Fruit fly (Drosophila melanogaster) whole organism, embryonic: ENCODE data around the gene tws.

Source experiments
- Aef1 ChIP-seq: fragments of 200-800 bp; sonication (Bioruptor generic); IDR thresholded peaks from 3 replicates; pipeline ENCODE4 v1.3.6; 2022; ENCODE audit warnings: missing biosample characterization, missing genetic modification characterization
- CG10274 ChIP-seq: fragments of 200-800 bp; sonication (Bioruptor generic); optimal IDR thresholded peaks from 3 replicates; lab custom pipeline; 2017; ENCODE audit warnings: missing biosample characterization, mild to moderate bottlenecking, missing genetic modification characterization
- CG10431 ChIP-seq: fragments of 200-800 bp; sonication (Bioruptor generic); optimal IDR thresholded peaks from 3 replicates; lab custom pipeline; 2018; ENCODE audit warnings: missing biosample characterization, mild to moderate bottlenecking, missing genetic modification characterization
- CG11456 ChIP-seq: fragments of 200-800 bp; sonication (Bioruptor generic); IDR thresholded peaks from 3 replicates; pipeline ENCODE4 v1.3.6; 2022; ENCODE audit warnings: missing biosample characterization, missing genetic modification characterization
- CG12104 ChIP-seq: fragments of 200-800 bp; sonication (Bioruptor generic); optimal IDR thresholded peaks from 3 replicates; lab custom pipeline; 2016; ENCODE audit warnings: missing biosample characterization, missing genetic modification characterization
- CG12219 ChIP-seq: fragments of 200-800 bp; sonication (Bioruptor generic); optimal IDR thresholded peaks from 3 replicates; lab custom pipeline; 2018; ENCODE audit warnings: missing biosample characterization, mild to moderate bottlenecking, missing genetic modification characterization
- CG14965 ChIP-seq: fragments of 200-800 bp; sonication (Bioruptor generic); optimal IDR thresholded peaks from 2 replicates; lab custom pipeline; 2016; ENCODE audit warnings: missing biosample characterization, missing genetic modification characterization, borderline replicate concordance
- CG15073 ChIP-seq: fragments of 200-800 bp; sonication (Bioruptor generic); optimal IDR thresholded peaks from 2 replicates; lab custom pipeline; 2016; ENCODE audit warnings: missing biosample characterization, missing genetic modification characterization
- CG15514 ChIP-seq: fragments of 200-800 bp; sonication (Bioruptor generic); optimal IDR thresholded peaks from 3 replicates; lab custom pipeline; 2017; ENCODE audit warnings: missing biosample characterization, missing genetic modification characterization, mild to moderate bottlenecking, moderate library complexity, missing genetic modification reagents
- CG1832 ChIP-seq: fragments of 200-800 bp; sonication (Bioruptor generic); optimal IDR thresholded peaks from 2 replicates; lab custom pipeline; 2017; ENCODE audit warnings: missing biosample characterization, mild to moderate bottlenecking, missing genetic modification characterization, inconsistent platforms
- CG2712 ChIP-seq: fragments of 200-800 bp; optimal IDR thresholded peaks from 3 replicates; lab custom pipeline; 2019; ENCODE audit warnings: missing biosample characterization, mild to moderate bottlenecking, missing genetic modification characterization, moderate library complexity
- CG30403 ChIP-seq: fragments of 200-800 bp; sonication (Bioruptor generic); optimal IDR thresholded peaks from 3 replicates; lab custom pipeline; 2016; ENCODE audit warnings: missing biosample characterization, missing genetic modification characterization
- CG31224 ChIP-seq: fragments of 200-800 bp; sonication (Bioruptor generic); IDR thresholded peaks from 2 replicates; pipeline ENCODE4 v1.3.6; 2022; ENCODE audit warnings: missing biosample characterization, missing genetic modification characterization
- CG4820 ChIP-seq: fragments of 200-800 bp; sonication (Bioruptor generic); optimal IDR thresholded peaks from 3 replicates; lab custom pipeline; 2016; ENCODE audit warnings: missing biosample characterization, missing genetic modification characterization
- CG4854 ChIP-seq: fragments of 200-800 bp; sonication (Bioruptor generic); optimal IDR thresholded peaks from 2 replicates; lab custom pipeline; 2016; ENCODE audit warnings: missing biosample characterization, missing genetic modification characterization, inconsistent platforms
- CG8478 ChIP-seq: fragments of >200 bp; optimal IDR thresholded peaks from 2 replicates; lab custom pipeline; 2018
- CG8765 ChIP-seq: fragments of 200-800 bp; sonication (Bioruptor generic); IDR thresholded peaks from 2 replicates; pipeline ENCODE4 v1.3.6; 2022; ENCODE audit warnings: missing biosample characterization, missing genetic modification characterization
- CG8924 ChIP-seq: fragments of 200-800 bp; optimal IDR thresholded peaks from 3 replicates; lab custom pipeline; 2019; ENCODE audit warnings: missing biosample characterization, mild to moderate bottlenecking, missing genetic modification characterization, moderate library complexity
- Doc2 ChIP-seq: fragments of 200-800 bp; sonication (Bioruptor generic); IDR thresholded peaks from 2 replicates; pipeline ENCODE4 v1.3.6; 2022; ENCODE audit warnings: missing biosample characterization, missing genetic modification characterization
- Doc3 ChIP-seq: fragments of 200-800 bp; sonication (Bioruptor generic); IDR thresholded peaks from 3 replicates; pipeline ENCODE4 v1.3.6; 2022; ENCODE audit warnings: missing biosample characterization, missing genetic modification characterization; ENCODE audit not compliant: partially characterized antibody
- Ets97D ChIP-seq: fragments of 200-800 bp; sonication (Bioruptor generic); optimal IDR thresholded peaks from 3 replicates; lab custom pipeline; 2016; ENCODE audit warnings: missing biosample characterization, missing genetic modification characterization
- H2.0 ChIP-seq: fragments of 200-800 bp; sonication (Bioruptor generic); IDR thresholded peaks from 2 replicates; pipeline ENCODE4 v1.3.6; 2022; ENCODE audit warnings: missing biosample characterization, missing genetic modification characterization
- HLH4C ChIP-seq: fragments of 200-800 bp; sonication (Bioruptor generic); IDR thresholded peaks from 3 replicates; pipeline ENCODE4 v1.3.6; 2022; ENCODE audit warnings: missing biosample characterization, missing genetic modification characterization; ENCODE audit not compliant: partially characterized antibody
- Lpt ChIP-seq: fragments of >200 bp; optimal IDR thresholded peaks from 2 replicates; lab custom pipeline; 2018; ENCODE audit warnings: missing biosample characterization, missing genetic modification characterization
- Max ChIP-seq: fragments of 200-800 bp; sonication (Bioruptor generic); optimal IDR thresholded peaks from 2 replicates; lab custom pipeline; 2016; ENCODE audit warnings: missing biosample characterization, mild to moderate bottlenecking, missing genetic modification characterization
- Meics ChIP-seq: fragments of 200-800 bp; sonication (Bioruptor generic); optimal IDR thresholded peaks from 2 replicates; lab custom pipeline; 2017; ENCODE audit warnings: missing biosample characterization, mild to moderate bottlenecking, missing genetic modification characterization
- Rx ChIP-seq: fragments of 200-800 bp; sonication (Bioruptor generic); IDR thresholded peaks from 2 replicates; pipeline ENCODE4 v1.3.6; 2022; ENCODE audit warnings: missing biosample characterization, missing genetic modification characterization
- Trl ChIP-seq, 3 experiments: fragments of >200 bp in 2 of 3; fragments of 200-800 bp in 1 of 3; sonication (Bioruptor generic) in 1 of 3; optimal IDR thresholded peaks; 2 replicates in 1 of 3; 3 replicates in 2 of 3; lab custom pipeline; 2016 to 2017; ENCODE audit warnings: missing biosample characterization in 1 of 3, missing genetic modification characterization in 1 of 3
- bcd ChIP-seq: fragments of 200-800 bp; sonication (Bioruptor generic); optimal IDR thresholded peaks from 2 replicates; lab custom pipeline; 2017; ENCODE audit warnings: missing biosample characterization, mild to moderate bottlenecking, missing genetic modification characterization
- bigmax ChIP-seq: fragments of 200-800 bp; sonication (Bioruptor generic); optimal IDR thresholded peaks from 2 replicates; lab custom pipeline; 2018; ENCODE audit warnings: missing biosample characterization, mild to moderate bottlenecking, missing genetic modification characterization
- cwo ChIP-seq: fragments of 200-800 bp; sonication (Bioruptor generic); optimal IDR thresholded peaks from 3 replicates; lab custom pipeline; 2017; ENCODE audit warnings: missing biosample characterization, missing genetic modification characterization, mild to moderate bottlenecking, moderate library complexity, missing genetic modification reagents
- da ChIP-seq: fragments of 200-800 bp; sonication (Bioruptor generic); optimal IDR thresholded peaks from 2 replicates; lab custom pipeline; 2016; ENCODE audit warnings: missing biosample characterization, missing genetic modification characterization
- ems ChIP-seq: fragments of 200-800 bp; sonication (Bioruptor generic); optimal IDR thresholded peaks from 3 replicates; lab custom pipeline; 2016; ENCODE audit warnings: missing biosample characterization, missing genetic modification characterization
- esg ChIP-seq: fragments of 200-800 bp; sonication (Bioruptor generic); conservative IDR thresholded peaks from 2 replicates; pipeline ENCODE4 v1.3.6; 2022; ENCODE audit warnings: missing biosample characterization, missing genetic modification characterization
- gro ChIP-seq: fragments of 200-800 bp; sonication (Bioruptor generic); optimal IDR thresholded peaks from 2 replicates; lab custom pipeline; 2016; ENCODE audit warnings: missing biosample characterization, missing genetic modification characterization
- inv ChIP-seq: fragments of 200-800 bp; sonication (Bioruptor generic); IDR thresholded peaks from 2 replicates; pipeline ENCODE4 v1.3.6; 2022; ENCODE audit warnings: missing biosample characterization, missing genetic modification characterization; ENCODE audit not compliant: partially characterized antibody
- lab ChIP-seq: fragments of 200-800 bp; sonication (Bioruptor generic); optimal IDR thresholded peaks from 3 replicates; lab custom pipeline; 2017; ENCODE audit warnings: missing biosample characterization, missing genetic modification characterization, mild to moderate bottlenecking, moderate library complexity, missing genetic modification reagents
- lola ChIP-seq, 3 experiments: fragments of >200 bp in 2 of 3; fragments of 200-800 bp in 1 of 3; sonication (Bioruptor generic) in 1 of 3; optimal IDR thresholded peaks; 2 replicates each; lab custom pipeline; 2017 to 2019; ENCODE audit warnings: missing biosample characterization in 3 of 3, missing genetic modification characterization in 3 of 3, mild to moderate bottlenecking in 1 of 3, moderate library complexity in 1 of 3
- peb ChIP-seq: fragments of 200-800 bp; sonication (Bioruptor generic); IDR thresholded peaks from 2 replicates; pipeline ENCODE4 v1.3.6; 2022; ENCODE audit warnings: missing biosample characterization, missing genetic modification characterization
- pho ChIP-seq: fragments of 200-800 bp; sonication (Bioruptor generic); optimal IDR thresholded peaks from 2 replicates; lab custom pipeline; 2016; ENCODE audit warnings: missing biosample characterization, missing genetic modification characterization
- ranshi ChIP-seq: fragments of 200-800 bp; sonication (Bioruptor generic); IDR thresholded peaks from 2 replicates; pipeline ENCODE4 v1.3.6; 2022; ENCODE audit warnings: missing biosample characterization, missing genetic modification characterization
- row ChIP-seq: fragments of 200-800 bp; sonication (Bioruptor generic); IDR thresholded peaks from 3 replicates; pipeline ENCODE4 v1.3.6; 2022; ENCODE audit warnings: missing biosample characterization, missing genetic modification characterization
- tll ChIP-seq, 2 experiments: fragments of 200-800 bp in 1 of 2; fragments of >200 bp in 1 of 2; sonication (Bioruptor generic) in 1 of 2; optimal IDR thresholded peaks; 2 replicates each; lab custom pipeline; 2017 to 2019; ENCODE audit warnings: missing biosample characterization in 2 of 2, missing genetic modification characterization in 2 of 2, mild to moderate bottlenecking in 1 of 2, moderate library complexity in 1 of 2
- toy ChIP-seq: fragments of 200-800 bp; sonication (Bioruptor generic); IDR thresholded peaks from 2 replicates; pipeline ENCODE4 v1.3.6; 2022; ENCODE audit warnings: missing biosample characterization, missing genetic modification characterization
- unc-4 ChIP-seq: fragments of 200-800 bp; sonication (Bioruptor generic); IDR thresholded peaks from 2 replicates; pipeline ENCODE4 v1.3.6; 2022; ENCODE audit warnings: missing biosample characterization, missing genetic modification characterization; ENCODE audit not compliant: partially characterized antibody
- vnd ChIP-seq: fragments of 200-800 bp; sonication (Bioruptor generic); IDR thresholded peaks from 3 replicates; pipeline ENCODE4 v1.3.6; 2022; ENCODE audit warnings: missing biosample characterization, missing genetic modification characterization; ENCODE audit not compliant: partially characterized antibody
- yki ChIP-seq: fragments of >200 bp; optimal IDR thresholded peaks from 3 replicates; lab custom pipeline; 2018
- zen2 ChIP-seq: fragments of 200-800 bp; sonication (Bioruptor generic); IDR thresholded peaks from 3 replicates; pipeline ENCODE4 v1.3.6; 2022; ENCODE audit warnings: missing biosample characterization, missing genetic modification characterization; ENCODE audit not compliant: partially characterized antibody
- zf30C ChIP-seq: fragments of 200-800 bp; sonication (Bioruptor generic); optimal IDR thresholded peaks from 3 replicates; lab custom pipeline; 2018; ENCODE audit warnings: missing biosample characterization, mild to moderate bottlenecking, missing genetic modification characterization

tws gene

dm6 chr3R:10153957-10154685 lies 14.5 kb upstream of the tws start (continued):
- TF ChIP-seq ems (GFP tag; lab: Kevin White, UChicago): no peak
- TF ChIP-seq vnd (GFP tag; lab: Robert Waterston, UW): no peak
- no peak for TF ChIP-seq pho (GFP tag; lab: Kevin White, UChicago)
- TF ChIP-seq lab (GFP tag; lab: Kevin White, UChicago): no peak
- TF ChIP-seq CG14965: no peak
- TF ChIP-seq HLH4C (GFP tag; lab: Robert Waterston, UW): no peak
- peak; percentile 65 for TF ChIP-seq row (GFP tag; lab: Robert Waterston, UW)
- no peak for TF ChIP-seq Doc2
- no peak for TF ChIP-seq Trl (optimal IDR thresholded peaks at IDR 0.05; lab: Kevin White, UChicago)
- TF ChIP-seq Trl (GFP tag; optimal IDR thresholded peaks at IDR 0.05; lab: Kevin White, UChicago): no peak
- TF ChIP-seq Doc3 (GFP tag; lab: Robert Waterston, UW): no peak
- no peak for TF ChIP-seq CG2712
- TF ChIP-seq cwo: no peak
- TF ChIP-seq CG15514 (GFP tag; lab: Kevin White, UChicago): peak; percentile 17
- no peak for TF ChIP-seq CG31224 (GFP tag; lab: Robert Waterston, UW)
- peak; percentile 48 for TF ChIP-seq CG30403 (GFP tag; lab: Kevin White, UChicago)
- no peak for TF ChIP-seq Lpt (GFP tag; lab: Kevin White, UChicago)
- no peak for TF ChIP-seq tll (GFP tag; optimal IDR thresholded peaks at IDR 0.05; lab: Kevin White, UChicago)
- no peak for TF ChIP-seq Max
- TF ChIP-seq bigmax (GFP tag; lab: Kevin White, UChicago): no peak
- TF ChIP-seq Ets97D (GFP tag; lab: Kevin White, UChicago): no peak
- TF ChIP-seq CG8478 (lab: Kevin White, UChicago): no peak
- peak; percentile 33; the same call in 1 of the 3 replicates for TF ChIP-seq Aef1 (GFP tag; lab: Robert Waterston, UW)
- TF ChIP-seq Meics (GFP tag; lab: Kevin White, UChicago): no peak
- no peak for TF ChIP-seq zf30C (GFP tag; lab: Kevin White, UChicago)
- no peak for TF ChIP-seq CG15073 (GFP tag; lab: Kevin White, UChicago)
- no peak for TF ChIP-seq CG11456 (GFP tag; lab: Robert Waterston, UW)
- peak; percentile 37; the same call in 1 of the 2 replicates for TF ChIP-seq ranshi (GFP tag; lab: Robert Waterston, UW)
- TF ChIP-seq esg (GFP tag; lab: Robert Waterston, UW): peak; percentile 39; the same call in 1 of the 2 replicates
- TF ChIP-seq gro (GFP tag; lab: Kevin White, UChicago): no peak
- TF ChIP-seq CG8924 (tag; lab: Kevin White, UChicago): no peak
- no peak for TF ChIP-seq CG12104 (GFP tag; lab: Kevin White, UChicago)
- no peak for TF ChIP-seq bcd
- no peak for TF ChIP-seq zen2 (GFP tag; lab: Robert Waterston, UW)
- no peak for TF ChIP-seq toy (GFP tag; lab: Robert Waterston, UW)
- no peak for TF ChIP-seq CG10274 (GFP tag; lab: Kevin White, UChicago)
- TF ChIP-seq yki: no peak
- TF ChIP-seq CG10431: no peak
- TF ChIP-seq CG1832 (GFP tag; lab: Kevin White, UChicago): no peak
- peak; percentile 15 for TF ChIP-seq CG12219 (GFP tag; lab: Kevin White, UChicago)
- TF ChIP-seq inv (GFP tag; lab: Robert Waterston, UW): no peak
- no peak for TF ChIP-seq peb (GFP tag; lab: Robert Waterston, UW)
- peak; percentile 58 for TF ChIP-seq H2.0
- TF ChIP-seq lola (GFP tag; optimal IDR thresholded peaks at IDR 0.05; lab: Kevin White, UChicago): no peak
- no peak for TF ChIP-seq unc-4 (GFP tag; lab: Robert Waterston, UW)
- no peak for TF ChIP-seq CG4820 (GFP tag; lab: Kevin White, UChicago)
- TF ChIP-seq da (GFP tag; lab: Kevin White, UChicago): no peak
- TF ChIP-seq CG8765 (GFP tag; lab: Robert Waterston, UW): no peak
- no peak for TF ChIP-seq CG4854
- TF ChIP-seq Rx (GFP tag; lab: Robert Waterston, UW): no peak
